Worm (Caenorhabditis elegans): Measurements from ENCODE around the gene sri-32.

The sri-32 gene

DNA sequence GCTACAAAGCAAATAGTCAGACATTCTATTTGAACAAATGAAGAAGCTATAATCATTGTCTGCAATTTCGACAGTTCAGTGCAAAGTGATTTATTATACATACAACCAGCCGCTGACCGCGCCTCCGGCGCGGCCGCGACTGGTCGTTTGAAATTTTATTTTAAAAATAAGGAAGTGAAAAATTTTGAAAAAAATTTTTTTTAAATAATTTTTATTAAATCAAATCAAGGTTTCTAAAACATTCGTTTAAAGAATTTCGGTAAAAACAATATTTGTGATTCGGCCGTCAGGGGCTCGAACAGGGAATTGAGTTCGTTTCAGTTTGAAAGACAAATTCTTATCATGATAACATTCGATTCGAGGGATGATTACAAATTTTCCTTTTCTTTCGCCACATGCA, 17.9 kb upstream of the sri-32 start, which contains the start of gene Y27F2A.10:
Gene Y27F2A.10 (minus strand): TSS at position 101 of the 400 bp plus-strand sequence.
- TF ChIP-seq nhr-179 (tag; optimal IDR thresholded peaks at IDR 0.05) (no peak), C17E4.6 (GFP tag; IDR thresholded peaks at IDR 0.05) (no peak), hrde-1 (tag; optimal IDR thresholded peaks at IDR 0.05; ENCODE audit: borderline replicate concordance) (no peak), snpc-1.3 (tag; optimal IDR thresholded peaks at IDR 0.05; ENCODE audit: insufficient read depth) (no peak), hlh-26 (GFP tag; conservative IDR thresholded peaks at IDR 0.05) (no peak), D2030.7 (GFP tag; IDR thresholded peaks at IDR 0.05) (no peak), bed-2 (GFP tag; IDR thresholded peaks at IDR 0.05) (no peak), Y53F4B.3 (GFP tag; IDR thresholded peaks at IDR 0.05) (no peak), T07F8.4 (tag; optimal IDR thresholded peaks at IDR 0.05) (no peak), ztf-6 (GFP tag; IDR thresholded peaks at IDR 0.05) (no peak), F23B12.7 (tag; optimal IDR thresholded peaks at IDR 0.05; ENCODE audit: insufficient read depth) (no peak), madf-6 (GFP tag; IDR thresholded peaks at IDR 0.05) (no peak), Y95B8A.8 (GFP tag; IDR thresholded peaks at IDR 0.05) (no peak), mes-4 (tag; optimal IDR thresholded peaks at IDR 0.05) (no peak), madf-8 (GFP tag; conservative IDR thresholded peaks at IDR 0.05) (no peak)

DNA sequence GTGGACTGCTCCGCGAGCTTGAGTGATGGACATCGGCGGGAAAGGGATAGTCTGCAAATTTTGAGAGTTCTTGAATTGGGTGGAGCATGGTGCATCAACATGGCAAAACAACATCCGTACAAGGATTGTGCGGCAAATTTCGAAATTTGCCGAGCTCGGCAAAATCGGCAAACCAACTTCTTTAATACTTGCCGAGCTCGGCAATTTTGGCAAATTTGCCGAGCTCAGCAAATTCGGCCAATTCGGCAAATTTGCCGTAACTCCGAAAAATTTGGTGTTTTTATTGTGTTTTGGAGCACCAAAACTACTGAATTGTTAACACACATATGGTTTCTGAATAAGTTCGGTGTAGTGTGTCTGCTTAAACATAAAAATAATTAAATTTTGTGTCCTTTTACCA, 15.8 kb upstream of the sri-32 start, which contains the start of gene fbxc-55:
Gene fbxc-55 (minus strand): TSS at position 101 of the 400 bp plus-strand sequence.
- TF ChIP-seq lin-54 (GFP tag; optimal IDR thresholded peaks at IDR 0.05) (no peak), nhr-80 (tag; optimal IDR thresholded peaks at IDR 0.05) (no peak), F55B11.4 (tag; optimal IDR thresholded peaks at IDR 0.05; ENCODE audit: borderline replicate concordance, insufficient read depth) (no peak), madf-10 (tag; optimal IDR thresholded peaks at IDR 0.05) (no peak), mes-4 (tag; optimal IDR thresholded peaks at IDR 0.05) (no peak), rcor-1 (GFP tag; IDR thresholded peaks at IDR 0.05) (no peak), snpc-3.4 (tag; optimal IDR thresholded peaks at IDR 0.05) (no peak), hlh-12 (tag; optimal IDR thresholded peaks at IDR 0.05) (no peak), ztf-22 (GFP tag; optimal IDR thresholded peaks at IDR 0.05) (no peak), egrh-3 (GFP tag; IDR thresholded peaks at IDR 0.05) (no peak), efl-1 (GFP tag; optimal IDR thresholded peaks at IDR 0.05) (no peak), unc-62 (GFP tag; optimal IDR thresholded peaks at IDR 0.05) (no peak), madf-6 (GFP tag; IDR thresholded peaks at IDR 0.05) (no peak), nhr-179 (tag; optimal IDR thresholded peaks at IDR 0.05) (no peak), ztf-6 (GFP tag; IDR thresholded peaks at IDR 0.05) (no peak), Y79H2A.3 (GFP tag; conservative IDR thresholded peaks at IDR 0.05) (no peak)

DNA sequence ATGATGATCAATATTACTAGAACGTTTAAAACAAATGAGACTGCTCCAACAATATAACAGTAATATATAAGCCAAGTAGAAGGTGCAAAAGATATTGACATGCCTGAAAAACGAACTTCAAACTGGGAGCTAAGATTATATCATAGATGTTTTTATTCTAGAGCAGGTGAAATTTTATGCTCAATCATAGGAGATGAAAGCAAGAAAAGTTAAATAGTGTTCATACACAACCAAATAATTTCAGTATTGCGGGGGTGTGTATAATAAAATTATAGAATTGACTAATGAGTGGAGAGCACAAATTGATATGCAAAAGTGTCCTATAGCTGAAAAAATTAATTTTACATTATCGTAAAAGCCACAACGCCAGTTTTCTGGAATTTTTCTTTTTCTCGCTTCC, 4.7 kb upstream of the sri-32 start, which contains the start of gene sri-34:
Gene sri-34 (minus strand): TSS at position 101 of the 400 bp plus-strand sequence.
- TF ChIP-seq ztf-28 (GFP tag; IDR thresholded peaks at IDR 0.05) (no peak), ceh-40 (GFP tag; IDR thresholded peaks at IDR 0.05) (no peak), F10E7.11 (tag; optimal IDR thresholded peaks at IDR 0.05) (no peak), nfya-1 (tag; optimal IDR thresholded peaks at IDR 0.05; ENCODE audit: borderline replicate concordance, insufficient read depth) (no peak), F57A8.1 (GFP tag; optimal IDR thresholded peaks at IDR 0.05) (no peak), ama-1 (optimal IDR thresholded peaks at IDR 0.05) (no peak), ama-1 (GFP tag; optimal IDR thresholded peaks at IDR 0.05) (no peak), hlh-12 (tag; optimal IDR thresholded peaks at IDR 0.05) (no peak), dpff-1 (tag; optimal IDR thresholded peaks at IDR 0.05) (no peak), cebp-1 (GFP tag; IDR thresholded peaks at IDR 0.05) (no peak), cebp-1 (tag; optimal IDR thresholded peaks at IDR 0.05) (no peak), die-1 (tag; optimal IDR thresholded peaks at IDR 0.05) (no peak), athp-1 (tag; optimal IDR thresholded peaks at IDR 0.05) (no peak), nhr-80 (tag; optimal IDR thresholded peaks at IDR 0.05) (no peak)

All from whole organism, young adult.